Fruit fly (Drosophila melanogaster): ENCODE results near the gene CG14259.

The CG14259 gene

dm6 chr3R:27111784-27112602 lies 17.7 kb downstream of the CG14259 start, which contains the start of the genes gb and CG5815 (continued):
- TF ChIP-seq chif (GFP tag; optimal IDR thresholded peaks at IDR 0.05) = peak; percentile 78 to 84
- peak; percentile 94 for TF ChIP-seq CG13775 (GFP tag; optimal IDR thresholded peaks at IDR 0.05)
- TF ChIP-seq CG17568 (GFP tag; optimal IDR thresholded peaks at IDR 0.05) = no peak
- peak; percentile 83 for TF ChIP-seq CG34376 (GFP tag; optimal IDR thresholded peaks at IDR 0.05)
- no peak for TF ChIP-seq usp (GFP tag; optimal IDR thresholded peaks at IDR 0.05)
- peak; percentile 92 for TF ChIP-seq Sry-β (GFP tag; optimal IDR thresholded peaks at IDR 0.05)
- TF ChIP-seq CG14441 (GFP tag; IDR thresholded peaks at IDR 0.05) = peak; percentile 93
- peak; percentile 98 for TF ChIP-seq Ets65A (GFP tag)
- TF ChIP-seq E2f1 (GFP tag; IDR thresholded peaks at IDR 0.05) = peak; percentile 84
- peak; percentile 54 for TF ChIP-seq CG8089 (GFP tag; optimal IDR thresholded peaks at IDR 0.05)
- peak; percentile 59 for TF ChIP-seq Atf-2 (GFP tag; optimal IDR thresholded peaks at IDR 0.05)
- TF ChIP-seq CG11398 (GFP tag; optimal IDR thresholded peaks at IDR 0.05) = peak; percentile 43
- peak; percentile 63; the same call in 1 of the 2 replicates for TF ChIP-seq CG17612 (GFP tag; IDR thresholded peaks at IDR 0.05)
- peak; percentile 91 for TF ChIP-seq grau (tag; optimal IDR thresholded peaks at IDR 0.05)
- TF ChIP-seq Poxn (GFP tag; IDR thresholded peaks at IDR 0.05) = peak; percentile 77
- peak; percentile 89 for TF ChIP-seq CG11247 (GFP tag; IDR thresholded peaks at IDR 0.05)
- TF ChIP-seq stc (GFP tag; IDR thresholded peaks at IDR 0.05) = peak; percentile 75
- peak; percentile 17 for TF ChIP-seq CTCF (GFP tag; optimal IDR thresholded peaks at IDR 0.05)
- TF ChIP-seq CG8290 (GFP tag; optimal IDR thresholded peaks at IDR 0.05) = peak; percentile 90
- TF ChIP-seq CG8290 (tag; optimal IDR thresholded peaks at IDR 0.05) = peak in 1 of 2 experiments; percentile 84
- no peak for TF ChIP-seq CG7745 (tag; optimal IDR thresholded peaks at IDR 0.05)
- TF ChIP-seq Dip3 (GFP tag; optimal IDR thresholded peaks at IDR 0.05) = peak; percentile 83
- TF ChIP-seq eyg (GFP tag; optimal IDR thresholded peaks at IDR 0.05) = no peak
- TF ChIP-seq CG7357 (GFP tag; IDR thresholded peaks at IDR 0.05) = peak; percentile 78
- peak; percentile 94 for TF ChIP-seq nmo (GFP tag; optimal IDR thresholded peaks at IDR 0.05)
- peak; percentile 94 for TF ChIP-seq CG17361 (GFP tag; IDR thresholded peaks at IDR 0.05)
- peak; percentile 53 for TF ChIP-seq CG3995 (GFP tag; optimal IDR thresholded peaks at IDR 0.05)
- peak; percentile 87 for TF ChIP-seq Ssrp (tag; optimal IDR thresholded peaks at IDR 0.05)
- peak; percentile 98 for TF ChIP-seq Doc3 (GFP tag; IDR thresholded peaks at IDR 0.05; ENCODE audit: partially characterized antibody)
- TF ChIP-seq CG3838 (GFP tag; optimal IDR thresholded peaks at IDR 0.05) = peak; percentile 77
- TF ChIP-seq CG9437 (GFP tag; optimal IDR thresholded peaks at IDR 0.05) = peak; percentile 75
- TF ChIP-seq tgo (GFP tag; IDR thresholded peaks at IDR 0.05) = peak; percentile 89
- peak; percentile 74; the same call in 2 of the 4 replicates for TF ChIP-seq chinmo (GFP tag; IDR thresholded peaks at IDR 0.05; ENCODE audit: partially characterized antibody)
- TF ChIP-seq CG3847 (GFP tag; IDR thresholded peaks at IDR 0.05) = peak; percentile 93
- TF ChIP-seq zf30C (GFP tag; optimal IDR thresholded peaks at IDR 0.05) = no peak
- peak; percentile 92 for TF ChIP-seq CG9727 (GFP tag; optimal IDR thresholded peaks at IDR 0.05)
- TF ChIP-seq sr (GFP tag; IDR thresholded peaks at IDR 0.05) = 0 out of 3 replicates have a peak, but pooled peaks have one; percentile 53
- peak; percentile 83 for TF ChIP-seq onecut (GFP tag; IDR thresholded peaks at IDR 0.05)
- TF ChIP-seq Hr3 (GFP tag; optimal IDR thresholded peaks at IDR 0.05) = peak; percentile 95
- TF ChIP-seq CG10267 (tag; optimal IDR thresholded peaks at IDR 0.05) = peak; percentile 82
- peak; percentile 86 for TF ChIP-seq CG7556 (GFP tag; optimal IDR thresholded peaks at IDR 0.05)
- TF ChIP-seq ind (GFP tag; optimal IDR thresholded peaks at IDR 0.05) = peak; percentile 92
- peak; percentile 92 for TF ChIP-seq NfI (GFP tag; optimal IDR thresholded peaks at IDR 0.05)
- no peak for TF ChIP-seq fd102C (GFP tag; optimal IDR thresholded peaks at IDR 0.05)
- TF ChIP-seq CG9876 (GFP tag; optimal IDR thresholded peaks at IDR 0.05) = peak; percentile 23
- peak; percentile 79 for TF ChIP-seq CG8388 (GFP tag; optimal IDR thresholded peaks at IDR 0.05)
- TF ChIP-seq CG1832 (GFP tag; optimal IDR thresholded peaks at IDR 0.05) = peak; percentile 77
- peak; percentile 67 for TF ChIP-seq CG3065 (GFP tag; optimal IDR thresholded peaks at IDR 0.05)
- peak; percentile 88 for TF ChIP-seq corto (GFP tag; optimal IDR thresholded peaks at IDR 0.05)
- peak; percentile 86 for TF ChIP-seq CG6689 (GFP tag; IDR thresholded peaks at IDR 0.05)
